Fruit fly (Drosophila melanogaster): ENCODE measurements around the gene CG13896.

DNA sequence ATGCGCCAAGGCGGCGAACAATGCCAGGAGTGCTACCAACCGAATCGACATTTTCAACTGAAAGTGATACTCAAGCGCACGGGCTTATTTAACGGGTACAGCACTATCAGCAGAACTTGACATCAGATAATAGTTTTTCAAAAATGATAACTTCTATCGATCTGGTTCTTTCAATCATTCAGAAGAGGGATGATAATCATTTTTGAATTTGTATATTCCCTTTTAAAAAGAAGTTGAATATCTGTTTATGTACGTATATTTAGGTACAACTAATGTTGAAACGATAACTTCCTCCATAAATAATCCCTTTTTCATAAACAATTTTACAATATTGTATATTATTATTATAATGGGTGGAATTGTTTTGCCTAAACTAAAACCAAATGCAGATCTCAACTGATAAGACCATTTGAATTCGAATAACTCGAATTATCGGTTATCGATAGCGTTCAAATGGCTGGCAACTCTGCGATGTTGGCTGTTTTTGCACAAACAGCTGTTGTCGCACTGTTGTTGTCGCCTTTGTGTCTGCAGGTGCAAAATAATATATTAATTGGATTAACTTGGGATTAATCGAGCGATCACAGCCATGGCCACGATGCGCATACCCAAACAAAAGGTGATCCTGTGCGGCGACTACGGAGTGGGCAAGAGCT, 21.5 kb downstream of the CG13896 start, which contains the start of the genes CG32483 and RabX6:
- TF ChIP-seq psq (optimal IDR thresholded peaks at IDR 0.05) = no peak
- TF ChIP-seq ttk (optimal IDR thresholded peaks at IDR 0.05) = no peak
- no peak for TF ChIP-seq Myc (optimal IDR thresholded peaks at IDR 0.05)
